Worm (Caenorhabditis elegans): ENCODE measurements around the gene T05C12.1.

Gene T05C12.1

DNA sequence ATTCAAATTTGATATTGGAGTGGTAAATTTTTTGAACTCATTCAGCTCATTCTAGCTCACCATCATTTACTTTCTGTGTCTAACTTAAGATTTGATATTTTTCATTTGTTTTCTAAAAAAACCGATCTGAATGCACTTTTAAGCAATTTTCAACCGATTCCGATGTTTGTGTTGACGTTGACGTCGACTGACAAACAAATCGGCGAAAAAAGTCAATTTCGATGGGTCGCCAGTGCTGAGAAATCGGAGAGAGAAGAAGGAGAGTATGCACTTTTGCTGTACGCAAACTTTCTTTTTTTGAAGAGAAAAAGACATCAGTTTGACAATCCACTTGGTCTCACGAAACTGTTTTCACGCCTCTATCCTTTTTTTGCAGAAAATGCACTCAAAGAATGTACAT lies 48.0 kb upstream of the T05C12.1 start:
- TF ChIP-seq elt-3 (tag; optimal IDR thresholded peaks at IDR 0.05) (no peak), pha-4 (tag; optimal IDR thresholded peaks at IDR 0.05) (peak; percentile 54)

DNA sequence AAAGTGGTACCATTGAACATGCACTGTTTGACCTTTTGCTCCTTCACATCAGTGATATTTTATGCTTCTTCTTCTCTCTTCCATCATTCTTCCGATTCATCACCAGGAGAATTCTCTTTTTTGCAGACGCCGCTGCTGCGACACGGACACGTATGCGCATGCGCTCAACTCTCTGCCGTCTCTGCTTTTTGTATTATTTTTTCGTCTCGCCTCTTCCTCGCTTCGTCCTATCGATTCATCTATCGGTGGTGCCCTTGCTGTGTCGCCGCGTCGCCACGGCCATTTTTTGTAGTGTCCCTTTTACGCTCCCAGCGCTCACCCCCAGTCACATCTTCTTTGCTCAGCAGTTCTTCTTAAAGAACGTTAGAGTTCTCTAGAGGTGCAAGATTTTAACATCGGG lies 47.3 kb upstream of the T05C12.1 start:
- TF ChIP-seq R02D3.7 (tag; optimal IDR thresholded peaks at IDR 0.05), result no peak
- TF ChIP-seq sea-2 (GFP tag; optimal IDR thresholded peaks at IDR 0.05), result no peak
- peak; percentile 31 for TF ChIP-seq elt-2 (tag; optimal IDR thresholded peaks at IDR 0.05)
- TF ChIP-seq aly-2 (tag; optimal IDR thresholded peaks at IDR 0.05), result no peak
- TF ChIP-seq nhr-25 (tag; optimal IDR thresholded peaks at IDR 0.05), result no peak
- TF ChIP-seq lsy-12 (tag; optimal IDR thresholded peaks at IDR 0.05), result peak; percentile 7
- TF ChIP-seq ama-1 (optimal IDR thresholded peaks at IDR 0.05), result peak; percentile 13
- TF ChIP-seq eor-1 (tag; optimal IDR thresholded peaks at IDR 0.05), result no peak
- TF ChIP-seq jun-1 (tag; optimal IDR thresholded peaks at IDR 0.05), result no peak
- TF ChIP-seq lin-15B (tag; optimal IDR thresholded peaks at IDR 0.05), result peak; percentile 20
- no peak for TF ChIP-seq nhr-67 (tag; optimal IDR thresholded peaks at IDR 0.05)
- TF ChIP-seq ztf-11 (tag; optimal IDR thresholded peaks at IDR 0.05), result no peak
- no peak for TF ChIP-seq nhr-77 (tag; optimal IDR thresholded peaks at IDR 0.05)
- TF ChIP-seq ceh-9 (tag; optimal IDR thresholded peaks at IDR 0.05), result no peak
- peak; percentile 31 for TF ChIP-seq unc-62 (GFP tag; optimal IDR thresholded peaks at IDR 0.05)
- TF ChIP-seq fkh-10 (GFP tag; optimal IDR thresholded peaks at IDR 0.05), result peak; percentile 30
- no peak for TF ChIP-seq fkh-2 (tag; optimal IDR thresholded peaks at IDR 0.05)
- peak; percentile 63 for TF ChIP-seq snpc-4 (tag; optimal IDR thresholded peaks at IDR 0.05)
- no peak for TF ChIP-seq nhr-23 (tag; optimal IDR thresholded peaks at IDR 0.05)
- TF ChIP-seq daf-12 (tag; optimal IDR thresholded peaks at IDR 0.05), result no peak
- TF ChIP-seq egl-5 (tag; optimal IDR thresholded peaks at IDR 0.05), result no peak
- TF ChIP-seq hmg-11 (tag; optimal IDR thresholded peaks at IDR 0.05), result no peak
- TF ChIP-seq tbx-2 (tag; optimal IDR thresholded peaks at IDR 0.05), result no peak
- TF ChIP-seq pqm-1 (tag; optimal IDR thresholded peaks at IDR 0.05), result no peak
- no peak for TF ChIP-seq ztf-4 (tag; optimal IDR thresholded peaks at IDR 0.05)
- no peak for TF ChIP-seq fos-1 (tag; optimal IDR thresholded peaks at IDR 0.05)
- no peak for TF ChIP-seq nhr-237 (tag; optimal IDR thresholded peaks at IDR 0.05)
- no peak for TF ChIP-seq nhr-43 (tag; optimal IDR thresholded peaks at IDR 0.05; ENCODE audit: poor library complexity, severe bottlenecking)
- TF ChIP-seq mdl-1 (tag; optimal IDR thresholded peaks at IDR 0.05), result peak; percentile 9
- peak; percentile 83 for TF ChIP-seq nfya-1 (tag; optimal IDR thresholded peaks at IDR 0.05; ENCODE audit: insufficient read depth)
- peak; percentile 61 for TF ChIP-seq ceh-28 (tag; optimal IDR thresholded peaks at IDR 0.05)
- no peak for TF ChIP-seq skn-1 (tag; optimal IDR thresholded peaks at IDR 0.05)
- TF ChIP-seq egl-27 (tag; optimal IDR thresholded peaks at IDR 0.05), result no peak
- no peak for TF ChIP-seq unc-39 (tag; optimal IDR thresholded peaks at IDR 0.05)
- no peak for TF ChIP-seq nhr-11 (tag; optimal IDR thresholded peaks at IDR 0.05)
- TF ChIP-seq zag-1 (tag; optimal IDR thresholded peaks at IDR 0.05), result no peak
- no peak for TF ChIP-seq nhr-12 (tag; optimal IDR thresholded peaks at IDR 0.05)
- no peak for TF ChIP-seq ceh-82 (tag; optimal IDR thresholded peaks at IDR 0.05)
- TF ChIP-seq pha-4 (tag; optimal IDR thresholded peaks at IDR 0.05), result peak; percentile 14
- TF ChIP-seq mml-1 (tag; optimal IDR thresholded peaks at IDR 0.05), result no peak
- no peak for TF ChIP-seq ceh-16 (tag; optimal IDR thresholded peaks at IDR 0.05)
- TF ChIP-seq elt-1 (tag; optimal IDR thresholded peaks at IDR 0.05), result no peak
- no peak for TF ChIP-seq nhr-76 (tag; optimal IDR thresholded peaks at IDR 0.05)
- no peak for TF ChIP-seq nhr-28 (tag; optimal IDR thresholded peaks at IDR 0.05)
- peak; percentile 88 for TF ChIP-seq lin-39 (tag; optimal IDR thresholded peaks at IDR 0.05)
- no peak for TF ChIP-seq ZK546.5 (tag; optimal IDR thresholded peaks at IDR 0.05)
- no peak for TF ChIP-seq elt-3 (tag; optimal IDR thresholded peaks at IDR 0.05)

All from whole organism, L3 larva.